Worm (Caenorhabditis elegans) whole organism, L4 larva: ENCODE measurements around the gene C01G10.10.

Experiments used
- D1046.2 ChIP-seq: fragments of 200-800 bp; sonication (Bioruptor generic); IDR thresholded peaks from 2 replicates; pipeline ENCODE4 v1.3.6; 2022; ENCODE audit warnings: missing genetic modification characterization, missing compliant biosample characterization
- T20F7.1 ChIP-seq: fragments of 200-800 bp; sonication (Bioruptor generic); optimal IDR thresholded peaks from 2 replicates; lab custom pipeline; 2018; ENCODE audit warnings: mild to moderate bottlenecking, missing genetic modification characterization, missing compliant biosample characterization
- T26A8.4 ChIP-seq: fragments of 200-800 bp; sonication (Bioruptor generic); IDR thresholded peaks from 2 replicates; pipeline ENCODE4 v1.3.6; 2022; ENCODE audit warnings: missing genetic modification characterization, missing compliant biosample characterization
- Y48G9A.11 ChIP-seq: fragments of 200-800 bp; sonication (Bioruptor generic); IDR thresholded peaks from 2 replicates; pipeline ENCODE4 v1.3.6; 2022; ENCODE audit warnings: missing genetic modification reagents, missing genetic modification characterization, missing compliant biosample characterization
- Y5F2A.4 ChIP-seq: fragments of 200-800 bp; sonication (Bioruptor generic); optimal IDR thresholded peaks from 2 replicates; lab custom pipeline; 2018; ENCODE audit warnings: mild to moderate bottlenecking, missing genetic modification characterization, missing compliant biosample characterization
- Y75B8A.6 ChIP-seq: fragments of 200-800 bp; sonication (Bioruptor generic); IDR thresholded peaks from 2 replicates; pipeline ENCODE4 v1.3.6; 2022; ENCODE audit warnings: missing genetic modification reagents, missing genetic modification characterization, missing compliant biosample characterization
- aha-1 ChIP-seq: fragments of 150-350 bp; peaks from one replicate; lab custom pipeline; 2014; ENCODE audit warnings: missing biosample characterization, missing genetic modification characterization
- ama-1 ChIP-seq: fragments of 150-350 bp; optimal IDR thresholded peaks from 2 replicates; lab custom pipeline; 2014; ENCODE audit warnings: inconsistent platforms, mixed read lengths
- arid-1 ChIP-seq: fragments of 200-800 bp; sonication (Bioruptor generic); conservative IDR thresholded peaks from 2 replicates; pipeline ENCODE4 v1.3.6; 2022; ENCODE audit warnings: missing genetic modification reagents, missing genetic modification characterization, missing compliant biosample characterization
- ceh-20 ChIP-seq: fragments of 200-800 bp; sonication (Bioruptor generic); IDR thresholded peaks from 2 replicates; pipeline ENCODE4 v1.3.6; 2022; ENCODE audit warnings: missing genetic modification reagents, missing genetic modification characterization, missing compliant biosample characterization
- ceh-82 ChIP-seq: sonication (generic microtip); optimal IDR thresholded peaks from 2 replicates; lab custom pipeline; 2017; ENCODE audit warnings: missing biosample characterization, missing genetic modification characterization
- ces-1 ChIP-seq: fragments of 150-350 bp; sonication (generic microtip); optimal IDR thresholded peaks from 4 replicates; lab custom pipeline; 2014; ENCODE audit warnings: missing biosample characterization, missing genetic modification reagents, missing genetic modification characterization
- cey-2 ChIP-seq: sonication (generic microtip); optimal IDR thresholded peaks from 3 replicates; lab custom pipeline; 2017; ENCODE audit warnings: missing genetic modification characterization, mild to moderate bottlenecking, missing compliant biosample characterization, antibody characterized with exemption, borderline replicate concordance; ENCODE audit not compliant: insufficient read depth
- daf-12 ChIP-seq: fragments of 150-350 bp; optimal IDR thresholded peaks from 2 replicates; lab custom pipeline; 2014; ENCODE audit warnings: missing biosample characterization, missing genetic modification reagents, missing genetic modification characterization
- dmd-6 ChIP-seq: fragments of 200-800 bp; sonication (Bioruptor generic); IDR thresholded peaks from 2 replicates; pipeline ENCODE4 v1.3.6; 2022; ENCODE audit warnings: missing genetic modification reagents, missing genetic modification characterization, missing compliant biosample characterization
- dmd-8 ChIP-seq: fragments of 200-800 bp; sonication (Bioruptor generic); IDR thresholded peaks from 2 replicates; pipeline ENCODE4 v1.3.6; 2022; ENCODE audit warnings: missing genetic modification characterization, missing compliant biosample characterization
- dve-1 ChIP-seq: sonication (generic microtip); optimal IDR thresholded peaks from 2 replicates; lab custom pipeline; 2017; ENCODE audit warnings: antibody characterized with exemption, mild to moderate bottlenecking, missing genetic modification characterization, missing compliant biosample characterization; ENCODE audit not compliant: insufficient read depth
- egl-27 ChIP-seq: sonication (generic microtip); optimal IDR thresholded peaks from 3 replicates; lab custom pipeline; 2017; ENCODE audit warnings: missing biosample characterization, missing genetic modification reagents, missing genetic modification characterization
- egl-43 ChIP-seq: fragments of 200-800 bp; sonication (Bioruptor generic); IDR thresholded peaks from 2 replicates; pipeline ENCODE4 v1.3.6; 2022; ENCODE audit warnings: missing genetic modification reagents, missing genetic modification characterization, missing compliant biosample characterization
- fkh-10 ChIP-seq: fragments of 150-350 bp; optimal IDR thresholded peaks from 2 replicates; lab custom pipeline; 2014; ENCODE audit warnings: missing biosample characterization, missing genetic modification reagents, missing genetic modification characterization
- fos-1 ChIP-seq: fragments of 150-350 bp; optimal IDR thresholded peaks from 2 replicates; lab custom pipeline; 2014; ENCODE audit warnings: missing biosample characterization, missing genetic modification characterization
- gei-8 ChIP-seq: fragments of 200-800 bp; sonication (Bioruptor generic); optimal IDR thresholded peaks from 2 replicates; lab custom pipeline; 2018; ENCODE audit warnings: mild to moderate bottlenecking, missing genetic modification characterization, missing compliant biosample characterization
- hif-1 ChIP-seq, 2 experiments: sonication (generic microtip); optimal IDR thresholded peaks; 2 replicates each; lab custom pipeline; 2016 to 2017; ENCODE audit warnings: missing compliant biosample characterization in 2 of 2, missing genetic modification characterization in 2 of 2, missing genetic modification reagents in 2 of 2, missing genotype in 2 of 2, mild to moderate bottlenecking in 1 of 2
- hlh-30 ChIP-seq: sonication (generic microtip); optimal IDR thresholded peaks from 2 replicates; lab custom pipeline; 2017; ENCODE audit warnings: antibody characterized with exemption, mild to moderate bottlenecking, missing genetic modification characterization, missing compliant biosample characterization; ENCODE audit not compliant: insufficient read depth
- lim-7 ChIP-seq: fragments of 200-800 bp; sonication (Bioruptor generic); IDR thresholded peaks from 2 replicates; pipeline ENCODE4 v1.3.6; 2022; ENCODE audit warnings: missing genetic modification characterization, missing compliant biosample characterization
- lin-13 ChIP-seq: fragments of 150-350 bp; optimal IDR thresholded peaks from 2 replicates; lab custom pipeline; 2014; ENCODE audit warnings: missing biosample characterization, missing genetic modification reagents, missing genetic modification characterization
- lin-15B ChIP-seq: fragments of 150-350 bp; sonication (generic microtip); optimal IDR thresholded peaks from 3 replicates; lab custom pipeline; 2014; ENCODE audit warnings: missing biosample characterization, missing genetic modification characterization
- lsy-2 ChIP-seq, 2 experiments: fragments of 150-350 bp in 1 of 2; sonication (generic microtip) in 1 of 2; optimal IDR thresholded peaks; 2 replicates each; lab custom pipeline; 2014 to 2017; ENCODE audit warnings: missing biosample characterization in 2 of 2, missing genetic modification characterization in 2 of 2
- madf-5 ChIP-seq, 2 experiments: fragments of 200-800 bp; sonication (Bioruptor generic); IDR thresholded peaks; 2 replicates each; pipeline ENCODE4 v1.3.6; 2022; ENCODE audit warnings: missing compliant biosample characterization in 2 of 2, missing genetic modification characterization in 2 of 2
- madf-9 ChIP-seq: fragments of 200-800 bp; sonication (Bioruptor generic); conservative IDR thresholded peaks from 2 replicates; pipeline ENCODE4 v1.3.6; 2022; ENCODE audit warnings: missing genetic modification reagents, missing genetic modification characterization, missing compliant biosample characterization
- mes-2 ChIP-seq: sonication (generic microtip); optimal IDR thresholded peaks from 2 replicates; lab custom pipeline; 2016; ENCODE audit warnings: missing genotype, mild to moderate bottlenecking, missing genetic modification characterization, missing compliant biosample characterization; ENCODE audit not compliant: poor library complexity, severe bottlenecking
- mxl-2 ChIP-seq: fragments of 200-800 bp; sonication (Bioruptor generic); conservative IDR thresholded peaks from 2 replicates; pipeline ENCODE4 v1.3.6; 2022; ENCODE audit warnings: missing genetic modification reagents, missing genetic modification characterization, missing compliant biosample characterization
- nhr-102 ChIP-seq: sonication (generic microtip); optimal IDR thresholded peaks from 2 replicates; lab custom pipeline; 2016; ENCODE audit warnings: mild to moderate bottlenecking, missing genetic modification characterization, moderate library complexity, missing compliant biosample characterization
- nhr-11 ChIP-seq: fragments of 150-350 bp; optimal IDR thresholded peaks from 2 replicates; lab custom pipeline; 2014; ENCODE audit warnings: missing biosample characterization, missing genetic modification characterization
- nhr-42 ChIP-seq: fragments of 200-800 bp; sonication (Bioruptor generic); IDR thresholded peaks from 2 replicates; pipeline ENCODE4 v1.3.6; 2022; ENCODE audit warnings: missing genetic modification characterization, missing compliant biosample characterization
- nhr-6 ChIP-seq: fragments of 150-350 bp; optimal IDR thresholded peaks from 2 replicates; lab custom pipeline; 2014; ENCODE audit warnings: missing biosample characterization, missing genetic modification characterization
- nhr-77 ChIP-seq: fragments of 150-350 bp; optimal IDR thresholded peaks from 2 replicates; lab custom pipeline; 2014; ENCODE audit warnings: missing biosample characterization, missing genetic modification characterization
- php-3 ChIP-seq: fragments of 200-800 bp; sonication (Bioruptor generic); IDR thresholded peaks from 2 replicates; pipeline ENCODE4 v1.3.6; 2022; ENCODE audit warnings: missing genetic modification reagents, missing genetic modification characterization, missing compliant biosample characterization
- rbr-2 ChIP-seq: sonication (generic microtip); optimal IDR thresholded peaks from 2 replicates; lab custom pipeline; 2016; ENCODE audit warnings: missing genotype, missing genetic modification characterization, missing compliant biosample characterization
- snpc-1.2 ChIP-seq: fragments of 200-800 bp; sonication (Bioruptor generic); IDR thresholded peaks from 2 replicates; pipeline ENCODE4 v1.3.6; 2022; ENCODE audit warnings: missing genetic modification reagents, missing genetic modification characterization, missing compliant biosample characterization
- spr-1 ChIP-seq: sonication (generic microtip); optimal IDR thresholded peaks from 2 replicates; lab custom pipeline; 2016; ENCODE audit warnings: mild to moderate bottlenecking, missing genetic modification characterization, missing compliant biosample characterization
- tag-97 ChIP-seq: fragments of 200-800 bp; sonication (Bioruptor generic); IDR thresholded peaks from 2 replicates; pipeline ENCODE4 v1.3.6; 2022; ENCODE audit warnings: missing genetic modification characterization, missing compliant biosample characterization
- unc-62 ChIP-seq, 3 experiments: fragments of 150-350 bp in 1 of 3; sonication (generic microtip); optimal IDR thresholded peaks in 2 of 3; peaks in 1 of 3; 1 replicate in 1 of 3; 2 replicates in 2 of 3; lab custom pipeline; 2014 to 2017; ENCODE audit warnings: missing biosample characterization in 3 of 3, missing genetic modification characterization in 3 of 3, missing genetic modification reagents in 3 of 3, missing genotype in 1 of 3
- zfp-2 ChIP-seq: sonication (generic microtip); optimal IDR thresholded peaks from 2 replicates; lab custom pipeline; 2016; ENCODE audit warnings: mild to moderate bottlenecking, missing genetic modification characterization, missing compliant biosample characterization
- zip-11 ChIP-seq: fragments of 200-800 bp; sonication (Bioruptor generic); IDR thresholded peaks from 2 replicates; pipeline ENCODE4 v1.3.6; 2022; ENCODE audit warnings: missing genetic modification characterization, missing compliant biosample characterization
- zip-2 ChIP-seq: fragments of 150-350 bp; optimal IDR thresholded peaks from 2 replicates; lab custom pipeline; 2014; ENCODE audit warnings: missing biosample characterization, missing genetic modification characterization

The C01G10.10 gene

DNA sequence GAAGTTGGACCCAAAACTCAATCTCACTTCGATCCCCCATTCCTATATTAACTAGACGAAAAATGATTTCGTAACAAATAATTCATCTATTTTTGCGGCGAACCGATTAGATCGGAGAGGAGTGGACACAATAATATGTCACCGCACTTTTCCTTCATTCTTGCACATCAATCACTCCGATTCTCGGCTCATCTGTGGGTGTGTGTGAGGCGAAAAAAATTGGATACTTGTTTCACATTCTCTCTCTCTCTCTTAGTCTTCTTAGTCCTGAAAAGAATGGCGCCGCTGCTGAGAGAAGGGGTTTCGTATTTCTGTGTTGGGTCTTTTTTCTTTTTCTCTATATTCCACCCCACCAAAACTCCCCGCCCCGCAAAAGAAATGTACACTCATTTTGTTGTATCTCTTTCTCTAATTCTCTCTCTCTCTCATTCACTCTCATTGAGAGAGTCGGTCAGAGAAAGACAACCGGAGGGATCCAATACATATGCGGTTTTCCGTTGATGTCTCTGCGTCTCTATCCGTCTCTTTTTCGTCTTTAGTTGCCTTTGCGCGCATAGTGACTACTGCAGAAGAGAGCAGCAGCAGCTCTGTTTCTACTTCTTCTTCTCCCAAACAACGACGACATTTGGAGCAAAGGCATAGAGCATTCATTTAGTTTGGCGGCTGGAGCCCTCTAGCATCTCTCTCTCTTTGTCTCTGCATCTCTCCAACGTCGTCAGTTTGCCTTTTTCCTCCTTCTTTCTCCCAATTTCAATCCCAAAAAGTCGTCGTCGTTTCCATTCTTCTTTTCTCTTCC, 11.0 kb downstream of the C01G10.10 start, which contains the start of gene unc-76 (continued):
- TF ChIP-seq dve-1 = peak; percentile 72
- no peak for TF ChIP-seq cey-2 (tag; lab: Kevin White, UChicago)
- TF ChIP-seq fkh-10 (GFP tag; lab: Kevin White, UChicago) = peak; percentile 92
- TF ChIP-seq hif-1 (tag; optimal IDR thresholded peaks at IDR 0.05; lab: Kevin White, UChicago) = peak in 1 of 2 experiments; percentile 47
- no peak for TF ChIP-seq tag-97 (GFP tag; lab: Robert Waterston, UW)
- TF ChIP-seq lin-13 = peak; percentile 55
- TF ChIP-seq lsy-2 (tag; optimal IDR thresholded peaks at IDR 0.05; lab: Kevin White, UChicago) = peak; percentile 42 to 76
- no peak for TF ChIP-seq zfp-2 (tag; lab: Kevin White, UChicago)
- peak; percentile 95 for TF ChIP-seq aha-1 (tag; lab: Kevin White, UChicago)
- TF ChIP-seq ceh-20 (GFP tag; lab: Robert Waterston, UW) = peak; percentile 55
- TF ChIP-seq D1046.2 (GFP tag; lab: Robert Waterston, UW) = no peak
- no peak for TF ChIP-seq lim-7
- no peak for TF ChIP-seq gei-8 (GFP tag; lab: Kevin White, UChicago)
- TF ChIP-seq dmd-6 (GFP tag; lab: Robert Waterston, UW) = peak; percentile 38; the same call in 1 of the 2 replicates
- no peak for TF ChIP-seq egl-27
- TF ChIP-seq snpc-1.2 (GFP tag; lab: Robert Waterston, UW) = no peak
- TF ChIP-seq zip-2 = no peak
- no peak for TF ChIP-seq nhr-102 (tag; lab: Kevin White, UChicago)
- no peak for TF ChIP-seq T20F7.1 (GFP tag; lab: Kevin White, UChicago)
- no peak for TF ChIP-seq php-3 (GFP tag; lab: Robert Waterston, UW)
- no peak for TF ChIP-seq dmd-8 (GFP tag; lab: Robert Waterston, UW)
- no peak for TF ChIP-seq nhr-77
- no peak for TF ChIP-seq Y5F2A.4
- TF ChIP-seq madf-9 (GFP tag; lab: Robert Waterston, UW) = no peak
- no peak for TF ChIP-seq zip-11 (GFP tag; lab: Robert Waterston, UW)
- TF ChIP-seq Y75B8A.6 = no peak
- peak; percentile 48 for TF ChIP-seq mes-2 (tag; lab: Kevin White, UChicago)
- TF ChIP-seq egl-43 (GFP tag; lab: Robert Waterston, UW) = peak; percentile 38; the same call in 1 of the 2 replicates
- no peak for TF ChIP-seq spr-1 (tag; lab: Kevin White, UChicago)
- TF ChIP-seq arid-1 (GFP tag; lab: Robert Waterston, UW) = 0 out of 2 replicates have a peak, but pooled peaks have one; percentile 32
- peak; percentile 87 for TF ChIP-seq nhr-6 (tag; lab: Kevin White, UChicago)
- no peak for TF ChIP-seq Y48G9A.11 (GFP tag; lab: Robert Waterston, UW)
- peak; percentile 48 for TF ChIP-seq hlh-30
- TF ChIP-seq ceh-82 (tag; lab: Kevin White, UChicago) = no peak
- TF ChIP-seq ces-1 (GFP tag; lab: Kevin White, UChicago) = peak; percentile 56
- TF ChIP-seq fos-1 (tag; lab: Kevin White, UChicago) = no peak
- no peak for TF ChIP-seq ama-1
- peak; percentile 92 for TF ChIP-seq rbr-2 (tag; lab: Kevin White, UChicago)
- TF ChIP-seq nhr-11 (tag; lab: Kevin White, UChicago) = peak; percentile 72

- no peak for TF ChIP-seq madf-5 (GFP tag; IDR thresholded peaks at IDR 0.05; lab: Robert Waterston, UW)
- TF ChIP-seq fkh-10 (GFP tag; lab: Kevin White, UChicago) = peak; percentile 14
- no peak for TF ChIP-seq nhr-42
- TF ChIP-seq lin-15B (tag; lab: Kevin White, UChicago) = no peak
- TF ChIP-seq mxl-2 (GFP tag; lab: Robert Waterston, UW) = no peak
- TF ChIP-seq unc-62 (GFP tag; optimal IDR thresholded peaks at IDR 0.05 in 1 of 2; lab: Kevin White, UChicago) = no peak
- TF ChIP-seq unc-62 (tag; optimal IDR thresholded peaks at IDR 0.05; lab: Kevin White, UChicago) = no peak
- TF ChIP-seq lsy-2 (tag; optimal IDR thresholded peaks at IDR 0.05; lab: Kevin White, UChicago) = peak in 1 of 2 experiments; percentile 61
- TF ChIP-seq daf-12 (tag; lab: Kevin White, UChicago) = no peak
- TF ChIP-seq T26A8.4 (GFP tag; lab: Robert Waterston, UW) = no peak
- no peak for TF ChIP-seq Y5F2A.4
- TF ChIP-seq, all 104 proteins: peak for 2
Observed at ce11 chrV:15069435-15069985, 12.7 kb downstream of the C01G10.10 start.
